Worm (Caenorhabditis elegans): ENCODE data around the gene daf-42.

daf-42 gene

DNA sequence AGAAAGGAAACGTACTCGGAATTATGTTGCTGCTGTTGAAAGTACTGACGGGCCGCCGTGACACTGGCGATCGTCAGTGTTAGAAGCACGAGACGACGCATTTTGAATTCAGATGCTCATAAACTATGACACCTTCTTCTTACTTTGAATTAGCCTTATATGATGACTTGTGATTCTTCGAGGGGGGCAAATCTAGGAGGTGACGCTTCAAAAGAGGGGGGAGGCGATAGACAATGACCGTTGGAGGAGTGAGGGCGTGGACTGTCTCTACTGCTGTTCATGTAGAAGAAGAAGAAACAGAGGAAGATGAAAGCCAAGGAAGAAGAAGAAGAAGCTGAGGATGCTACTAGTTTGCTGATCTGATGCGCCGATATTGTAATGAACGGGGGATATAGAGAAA lies at the start of gene daf-42:
daf-42 (minus strand) TSS at position 101 of the 400 bp plus-strand sequence.
- TF ChIP-seq hlh-8 (tag; optimal IDR thresholded peaks at IDR 0.05) = no peak

DNA sequence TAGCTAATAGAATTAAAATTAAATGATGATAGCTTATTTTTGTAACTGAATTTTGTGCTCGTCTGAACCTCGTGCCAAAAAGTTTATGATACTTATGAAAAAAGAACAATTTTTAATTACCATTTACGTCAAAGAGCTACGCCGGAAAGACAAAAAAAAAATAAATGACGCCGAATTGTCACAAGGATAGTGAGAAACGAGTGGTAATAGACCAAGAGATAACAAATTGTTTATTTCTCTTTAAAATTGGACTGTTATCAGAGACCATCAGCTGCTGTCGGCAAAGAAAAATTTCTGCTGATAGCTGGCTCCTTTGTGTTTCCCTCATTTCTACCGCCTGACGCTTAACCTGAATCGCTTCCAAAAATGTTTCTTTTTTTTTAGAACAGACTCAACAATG lies 47.0 kb upstream of the daf-42 start, which contains the start of gene pitr-1:
pitr-1 (plus strand) TSS at position 386 of the 400 bp plus-strand sequence.
- TF ChIP-seq K09A11.1 (tag; optimal IDR thresholded peaks at IDR 0.05; ENCODE audit: insufficient read depth) (no peak), mec-3 (tag; optimal IDR thresholded peaks at IDR 0.05; ENCODE audit: borderline replicate concordance) (no peak), ahr-1 (tag; optimal IDR thresholded peaks at IDR 0.05) (no peak), pat-9 (tag; optimal IDR thresholded peaks at IDR 0.05) (no peak), elt-2 (tag; optimal IDR thresholded peaks at IDR 0.05) (peak; percentile 60), che-1 (tag; optimal IDR thresholded peaks at IDR 0.05) (no peak)

DNA sequence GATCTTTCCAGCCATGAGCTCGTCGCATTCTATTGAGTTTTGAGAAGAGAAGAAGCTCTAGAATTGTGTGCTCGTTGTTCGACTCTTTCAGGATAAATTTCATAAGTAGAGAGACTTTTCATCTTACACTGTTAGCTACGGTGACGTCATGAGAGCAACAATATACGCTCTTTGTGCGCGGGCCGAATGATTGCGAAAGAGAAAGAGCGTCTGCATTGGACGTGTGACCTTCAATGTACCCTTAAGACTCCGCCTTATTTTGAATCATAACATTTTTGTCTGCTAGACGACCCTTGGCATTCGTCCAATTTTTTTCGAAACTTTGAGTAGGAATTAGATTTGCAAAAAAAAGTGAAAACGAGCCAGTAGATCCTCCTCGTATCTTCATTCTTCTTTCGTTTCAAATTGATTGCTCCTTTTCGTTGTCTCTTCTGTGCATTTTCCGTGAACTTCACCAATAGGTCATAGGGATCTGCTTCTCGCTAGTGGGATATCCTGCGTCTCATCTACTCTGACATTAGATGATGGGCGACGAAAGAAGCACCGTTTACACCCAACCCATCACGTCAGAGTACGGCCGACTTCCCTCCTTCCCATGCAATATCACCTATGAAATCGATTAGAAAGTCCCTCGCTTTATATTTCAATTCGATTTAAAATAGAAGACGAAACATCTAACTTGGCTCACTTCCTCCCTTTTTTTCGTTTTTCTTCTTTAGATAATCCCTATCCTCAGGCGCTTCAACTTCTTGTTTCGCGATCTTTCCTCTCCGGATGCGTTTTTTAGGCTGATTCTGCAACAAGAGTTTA lies 45.1 kb upstream of the daf-42 start:
- TF ChIP-seq ets-4 (tag; optimal IDR thresholded peaks at IDR 0.05) (no peak), ceh-24 (tag; optimal IDR thresholded peaks at IDR 0.05) (no peak), unc-86 (tag; optimal IDR thresholded peaks at IDR 0.05) (no peak), dmd-4 (tag; optimal IDR thresholded peaks at IDR 0.05; ENCODE audit: borderline replicate concordance) (no peak), ceh-45 (GFP tag; IDR thresholded peaks at IDR 0.05) (no peak), hlh-8 (tag; optimal IDR thresholded peaks at IDR 0.05) (no peak), gmeb-2 (tag; optimal IDR thresholded peaks at IDR 0.05) (no peak), ztf-16 (tag; optimal IDR thresholded peaks at IDR 0.05) (no peak), unc-42 (tag; optimal IDR thresholded peaks at IDR 0.05) (peak; percentile 50), dve-1 (tag; optimal IDR thresholded peaks at IDR 0.05) (no peak), ceh-18 (tag; optimal IDR thresholded peaks at IDR 0.05) (peak; percentile 2), npax-4 (tag; optimal IDR thresholded peaks at IDR 0.05) (no peak), unc-55 (GFP tag; optimal IDR thresholded peaks at IDR 0.05) (no peak), ceh-34 (tag; optimal IDR thresholded peaks at IDR 0.05) (no peak), ceh-6 (GFP tag; optimal IDR thresholded peaks at IDR 0.05) (no peak), ceh-22 (tag; optimal IDR thresholded peaks at IDR 0.05) (no peak), ceh-48 (tag; optimal IDR thresholded peaks at IDR 0.05) (no peak)

DNA sequence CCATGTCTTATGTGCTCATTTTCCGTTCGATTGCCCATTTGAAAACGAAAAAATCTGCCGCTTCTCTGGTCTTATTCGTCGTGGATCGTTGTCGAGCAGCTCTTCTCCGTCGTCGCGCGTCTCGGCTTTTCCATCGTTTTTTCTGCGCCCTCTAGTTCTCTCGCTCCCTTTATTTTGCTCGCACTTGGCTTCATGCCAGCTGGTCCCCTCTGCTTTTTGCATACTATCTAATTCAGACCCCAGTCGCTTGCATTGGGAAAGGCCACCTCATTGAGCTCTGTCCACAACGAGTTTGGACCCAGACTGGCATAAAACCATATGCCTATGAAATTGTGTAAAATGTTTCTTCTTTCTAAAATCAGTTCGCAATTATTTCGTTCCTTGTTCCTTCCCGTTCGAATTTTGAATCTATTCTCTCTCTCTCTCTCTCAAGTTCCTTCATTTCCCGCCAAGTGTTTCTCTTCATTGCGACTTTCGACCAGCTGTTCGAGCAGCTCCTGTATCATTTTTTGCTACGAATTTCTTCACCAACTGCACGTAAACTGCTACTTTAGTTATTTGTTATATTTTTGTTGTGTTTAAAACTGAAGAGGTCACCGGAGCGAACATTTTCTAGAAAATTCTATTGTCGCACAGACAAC lies 43.6 kb upstream of the daf-42 start:
- peak; percentile 16 for TF ChIP-seq ceh-31 (tag; optimal IDR thresholded peaks at IDR 0.05)
- TF ChIP-seq ceh-14 (tag; optimal IDR thresholded peaks at IDR 0.05) = peak; percentile 13
- TF ChIP-seq unc-42 (tag; optimal IDR thresholded peaks at IDR 0.05) = peak; percentile 27
- no peak for TF ChIP-seq mec-3 (tag; optimal IDR thresholded peaks at IDR 0.05; ENCODE audit: borderline replicate concordance)
- no peak for TF ChIP-seq tbx-2 (tag; optimal IDR thresholded peaks at IDR 0.05)
- TF ChIP-seq ceh-18 (tag; optimal IDR thresholded peaks at IDR 0.05) = peak; percentile 73

DNA sequence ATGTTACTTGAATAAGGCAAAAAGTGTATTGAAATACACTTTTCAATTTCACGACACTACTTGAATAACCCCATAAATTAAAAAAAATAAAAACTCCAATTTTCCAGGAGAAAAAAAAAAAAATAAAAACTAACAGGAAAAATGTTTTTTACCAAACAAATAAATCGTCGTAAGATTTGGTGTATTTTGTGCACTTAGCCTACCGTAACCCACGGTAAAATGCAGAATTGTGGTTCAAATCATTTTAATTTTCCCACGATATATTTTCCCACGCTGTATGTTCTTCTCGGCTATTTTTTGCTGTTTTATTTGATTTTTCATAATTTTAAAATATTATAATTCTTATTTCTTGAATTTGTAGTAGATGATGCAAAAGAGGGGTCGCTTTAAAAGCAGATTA lies 43.1 kb upstream of the daf-42 start:
- TF ChIP-seq unc-55 (GFP tag; optimal IDR thresholded peaks at IDR 0.05) = no peak
- no peak for TF ChIP-seq elt-2 (tag; optimal IDR thresholded peaks at IDR 0.05)
- TF ChIP-seq dmd-4 (tag; optimal IDR thresholded peaks at IDR 0.05; ENCODE audit: borderline replicate concordance) = no peak
- TF ChIP-seq ceh-31 (tag; optimal IDR thresholded peaks at IDR 0.05) = no peak
- no peak for TF ChIP-seq madf-2 (tag; optimal IDR thresholded peaks at IDR 0.05)
- TF ChIP-seq C08G9.2 (tag; optimal IDR thresholded peaks at IDR 0.05) = no peak
- TF ChIP-seq pha-4 (tag; optimal IDR thresholded peaks at IDR 0.05) = no peak
- no peak for TF ChIP-seq npax-4 (tag; optimal IDR thresholded peaks at IDR 0.05)
- TF ChIP-seq gmeb-2 (tag; optimal IDR thresholded peaks at IDR 0.05) = no peak
- no peak for TF ChIP-seq F13H6.1 (tag; optimal IDR thresholded peaks at IDR 0.05)
- TF ChIP-seq ceh-19 (GFP tag; optimal IDR thresholded peaks at IDR 0.05) = no peak

All from whole organism, late embryonic.